Fruit fly (Drosophila melanogaster): ENCODE results near the gene Med.

The Med gene

DNA sequence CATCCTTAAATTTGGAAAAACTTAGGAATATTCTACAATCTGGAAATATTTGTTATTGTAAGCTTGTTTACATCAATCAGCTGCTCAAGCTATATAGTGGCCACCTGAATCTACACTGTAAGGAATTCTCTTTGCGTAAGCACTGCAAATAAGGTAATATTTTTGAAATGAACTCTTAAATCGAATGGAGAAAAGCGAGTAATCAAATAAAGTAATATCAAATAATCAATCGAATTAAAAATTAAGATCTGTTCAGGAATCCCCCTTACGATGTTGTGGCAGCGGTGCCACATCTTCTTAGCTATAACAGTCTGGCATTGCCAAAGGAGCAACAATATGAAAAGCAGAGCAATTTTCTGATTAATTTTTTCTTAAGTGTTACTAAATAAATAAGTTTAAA, 5.2 kb downstream of the Med start, which contains the start of the genes Mnat9 and CG1792 (continued):
- peak; percentile 98 for TF ChIP-seq CG15269 (tag; optimal IDR thresholded peaks at IDR 0.05)
- peak; percentile 98 for TF ChIP-seq CG8765 (GFP tag; IDR thresholded peaks at IDR 0.05)
- peak; percentile 99 for TF ChIP-seq nmo (GFP tag; optimal IDR thresholded peaks at IDR 0.05)
- peak; percentile 98 for TF ChIP-seq CG9727 (GFP tag; optimal IDR thresholded peaks at IDR 0.05)
- TF ChIP-seq Camta (GFP tag; optimal IDR thresholded peaks at IDR 0.05): peak; percentile 98
- TF ChIP-seq CG11247 (GFP tag; IDR thresholded peaks at IDR 0.05): peak; percentile 100
- TF ChIP-seq CG7745 (tag; optimal IDR thresholded peaks at IDR 0.05): peak; percentile 33
- TF ChIP-seq CG9876 (GFP tag; optimal IDR thresholded peaks at IDR 0.05): peak; percentile 98
- TF ChIP-seq D (optimal IDR thresholded peaks at IDR 0.05): no peak
- peak; percentile 96 for TF ChIP-seq D (GFP tag; optimal IDR thresholded peaks at IDR 0.05)
- TF ChIP-seq chn (GFP tag; optimal IDR thresholded peaks at IDR 0.05): peak; percentile 99
- TF ChIP-seq CG2199 (GFP tag; IDR thresholded peaks at IDR 0.05): peak; percentile 99
- peak; percentile 66 for TF ChIP-seq CTCF (GFP tag; optimal IDR thresholded peaks at IDR 0.05)
- no peak for TF ChIP-seq Sin3A (optimal IDR thresholded peaks at IDR 0.05)
- TF ChIP-seq Med (GFP tag): peak; percentile 100
- peak; percentile 98 for TF ChIP-seq gsb (GFP tag; IDR thresholded peaks at IDR 0.05)
- TF ChIP-seq CG3163 (GFP tag; optimal IDR thresholded peaks at IDR 0.05): peak; percentile 88
- TF ChIP-seq CG13775 (GFP tag; optimal IDR thresholded peaks at IDR 0.05): peak; percentile 99
- peak; percentile 99 for TF ChIP-seq ind (GFP tag; optimal IDR thresholded peaks at IDR 0.05)
- TF ChIP-seq Fer2 (tag; optimal IDR thresholded peaks at IDR 0.05): peak; percentile 96
- no peak for TF ChIP-seq Hr39 (optimal IDR thresholded peaks at IDR 0.05)
- peak; percentile 99 for TF ChIP-seq H2.0 (GFP tag; IDR thresholded peaks at IDR 0.05)
- TF ChIP-seq peb (GFP tag; IDR thresholded peaks at IDR 0.05): peak; percentile 98
- peak; percentile 82 for TF ChIP-seq Elba2 (GFP tag; optimal IDR thresholded peaks at IDR 0.05)
- TF ChIP-seq sc (optimal IDR thresholded peaks at IDR 0.05): no peak
- peak; percentile 95 for TF ChIP-seq sc (GFP tag; optimal IDR thresholded peaks at IDR 0.05)
- peak; percentile 82 for TF ChIP-seq pzg (GFP tag; optimal IDR thresholded peaks at IDR 0.05)
- peak; percentile 95 for TF ChIP-seq ssp (GFP tag; IDR thresholded peaks at IDR 0.05)
- TF ChIP-seq Max (GFP tag; optimal IDR thresholded peaks at IDR 0.05): peak; percentile 99
- TF ChIP-seq tio (GFP tag; optimal IDR thresholded peaks at IDR 0.05): peak; percentile 99
- peak; percentile 84 for TF ChIP-seq CG8359 (GFP tag; optimal IDR thresholded peaks at IDR 0.05; ENCODE audit: borderline replicate concordance)
- peak; percentile 99 for TF ChIP-seq HLH3B (GFP tag; IDR thresholded peaks at IDR 0.05)
- TF ChIP-seq pb (GFP tag; optimal IDR thresholded peaks at IDR 0.05): peak; percentile 97
- 0 out of 2 replicates have a peak, but pooled peaks have one; percentile 30 for TF ChIP-seq unc-4 (GFP tag; IDR thresholded peaks at IDR 0.05; ENCODE audit: partially characterized antibody)
- TF ChIP-seq CG6689 (GFP tag; IDR thresholded peaks at IDR 0.05): peak; percentile 99
- TF ChIP-seq slbo (GFP tag; IDR thresholded peaks at IDR 0.05): peak; percentile 100
- peak; percentile 98 for TF ChIP-seq CG8924 (tag; optimal IDR thresholded peaks at IDR 0.05)
- no peak for TF ChIP-seq inv (GFP tag; IDR thresholded peaks at IDR 0.05; ENCODE audit: partially characterized antibody)
- TF ChIP-seq dmrt11E (tag; optimal IDR thresholded peaks at IDR 0.05): peak; percentile 95
- no peak for TF ChIP-seq CG1832 (GFP tag; optimal IDR thresholded peaks at IDR 0.05)
- peak; percentile 99 for TF ChIP-seq HmgZ (tag; optimal IDR thresholded peaks at IDR 0.05)

DNA sequence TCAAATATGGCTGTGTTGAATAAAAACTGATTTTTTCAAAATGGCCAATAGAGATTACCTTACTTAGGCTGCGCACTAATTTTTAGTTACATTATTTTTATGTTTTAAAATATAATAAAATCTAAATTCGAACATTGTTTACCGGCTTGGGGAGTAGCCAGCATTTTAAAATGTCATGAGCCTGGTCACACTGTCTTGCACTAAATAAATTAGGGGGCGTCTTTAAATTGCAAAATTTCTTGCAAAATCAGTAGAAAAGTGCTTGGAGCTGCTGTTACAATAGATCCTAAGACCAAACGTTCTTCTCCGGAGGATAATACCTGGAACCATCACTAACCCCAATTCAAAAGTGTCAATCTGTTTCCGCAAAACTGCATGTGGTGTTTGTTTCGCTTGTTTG, 7.0 kb downstream of the Med start, which contains the start of gene pasha:
Gene pasha, plus strand, starts transcription at position 177 of the 400 bp plus-strand sequence.
- TF ChIP-seq Abd-B (GFP tag; optimal IDR thresholded peaks at IDR 0.05) (no peak), kni (GFP tag; optimal IDR thresholded peaks at IDR 0.05) (no peak), nerfin-1 (tag; optimal IDR thresholded peaks at IDR 0.05) (no peak), CG1792 (GFP tag; optimal IDR thresholded peaks at IDR 0.05) (no peak), CG2116 (GFP tag; optimal IDR thresholded peaks at IDR 0.05) (no peak), vnd (GFP tag; IDR thresholded peaks at IDR 0.05; ENCODE audit: partially characterized antibody) (no peak), corto (GFP tag; optimal IDR thresholded peaks at IDR 0.05) (no peak), CG2875 (GFP tag; optimal IDR thresholded peaks at IDR 0.05) (no peak), CG14965 (GFP tag; optimal IDR thresholded peaks at IDR 0.05; ENCODE audit: borderline replicate concordance) (no peak), CG10565 (GFP tag; optimal IDR thresholded peaks at IDR 0.05) (no peak), wdn (GFP tag; IDR thresholded peaks at IDR 0.05) (no peak), MESR4 (GFP tag; optimal IDR thresholded peaks at IDR 0.05) (peak; percentile 19), Bteb2 (GFP tag; optimal IDR thresholded peaks at IDR 0.05) (no peak), Stat92E (GFP tag; optimal IDR thresholded peaks at IDR 0.05) (no peak)
